Worm (Caenorhabditis elegans): ENCODE data around the gene unc-50.

The unc-50 gene

DNA sequence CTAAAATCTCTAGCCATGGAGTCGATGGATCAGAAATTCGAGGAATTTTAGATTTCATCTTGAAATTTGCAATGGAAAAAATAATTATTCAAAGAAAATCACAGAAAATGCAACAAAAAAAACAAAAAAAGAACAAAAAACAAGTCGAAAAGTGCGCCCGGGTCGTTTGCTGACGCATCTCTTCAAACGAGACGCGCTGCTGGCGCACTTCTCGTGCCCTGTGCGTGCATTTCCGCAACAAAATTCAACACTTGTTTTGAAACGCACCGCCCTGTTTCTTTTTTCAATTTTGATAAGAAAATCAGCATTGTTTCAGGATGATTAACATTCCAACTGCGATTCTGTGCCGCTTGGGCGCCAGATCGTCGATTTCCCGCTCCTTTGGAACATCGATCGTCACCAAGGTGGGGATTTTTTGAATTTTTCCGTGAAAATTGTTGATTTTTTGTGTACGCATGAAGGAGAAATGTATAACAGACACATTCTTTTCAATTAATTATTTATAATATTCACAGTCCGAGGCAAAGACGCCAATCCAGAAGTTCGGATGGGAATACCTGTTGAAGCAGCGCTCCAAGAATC lies 16.1 kb upstream of the unc-50 start, which contains the start of the genes jmjd-4 and mev-1 (continued):
- TF ChIP-seq jun-1 (tag; optimal IDR thresholded peaks at IDR 0.05): peak; percentile 84
- peak; percentile 84 for TF ChIP-seq elt-2 (tag; optimal IDR thresholded peaks at IDR 0.05)
- no peak for TF ChIP-seq hlh-4 (tag; optimal IDR thresholded peaks at IDR 0.05)
- TF ChIP-seq tlp-1 (tag; optimal IDR thresholded peaks at IDR 0.05): no peak
- TF ChIP-seq blmp-1 (tag; optimal IDR thresholded peaks at IDR 0.05): peak; percentile 50
- peak; percentile 76 for TF ChIP-seq F16B12.6 (tag; optimal IDR thresholded peaks at IDR 0.05)
- TF ChIP-seq ceh-8 (GFP tag; optimal IDR thresholded peaks at IDR 0.05): peak; percentile 84
- peak; percentile 51 for TF ChIP-seq aly-2 (tag; optimal IDR thresholded peaks at IDR 0.05)
- no peak for TF ChIP-seq unc-30 (tag; optimal IDR thresholded peaks at IDR 0.05)
- TF ChIP-seq aha-1 (tag; optimal IDR thresholded peaks at IDR 0.05): peak; percentile 81
- TF ChIP-seq nhr-28 (tag; optimal IDR thresholded peaks at IDR 0.05): no peak
- TF ChIP-seq unc-86 (tag; optimal IDR thresholded peaks at IDR 0.05): peak; percentile 87
- peak; percentile 91 for TF ChIP-seq nhr-90 (tag; optimal IDR thresholded peaks at IDR 0.05; ENCODE audit: poor library complexity)
- peak; percentile 80 for TF ChIP-seq zip-4 (GFP tag; optimal IDR thresholded peaks at IDR 0.05)
- TF ChIP-seq ceh-88 (GFP tag; IDR thresholded peaks at IDR 0.05): peak; percentile 45; the same call in 1 of the 2 replicates
- TF ChIP-seq egl-27 (tag; optimal IDR thresholded peaks at IDR 0.05): no peak
- TF ChIP-seq nhr-84 (tag; optimal IDR thresholded peaks at IDR 0.05): no peak
- peak; percentile 29 for TF ChIP-seq unc-130 (tag; optimal IDR thresholded peaks at IDR 0.05)
- peak; percentile 58 for TF ChIP-seq nhr-11 (tag; optimal IDR thresholded peaks at IDR 0.05)
- TF ChIP-seq elt-3 (tag; optimal IDR thresholded peaks at IDR 0.05): peak in 2 of 6 experiments; percentile 73 to 76
- peak; percentile 81 to 92 (median 91) for TF ChIP-seq ceh-82 (tag; optimal IDR thresholded peaks at IDR 0.05)
- TF ChIP-seq xbp-1 (tag; optimal IDR thresholded peaks at IDR 0.05): peak; percentile 86
- no peak for TF ChIP-seq ceh-63 (GFP tag; optimal IDR thresholded peaks at IDR 0.05)
- TF ChIP-seq grh-1 (GFP tag; IDR thresholded peaks at IDR 0.05): peak; percentile 90
- TF ChIP-seq fkh-10 (GFP tag; optimal IDR thresholded peaks at IDR 0.05): peak; percentile 10
- TF ChIP-seq nhr-20 (tag; optimal IDR thresholded peaks at IDR 0.05): peak; percentile 88
- TF ChIP-seq pqm-1 (tag; optimal IDR thresholded peaks at IDR 0.05): peak; percentile 30
- no peak for TF ChIP-seq hpl-2 (GFP tag; optimal IDR thresholded peaks at IDR 0.05)
- TF ChIP-seq lin-35 (GFP tag; optimal IDR thresholded peaks at IDR 0.05): peak; percentile 86 to 92
- TF ChIP-seq mab-9 (GFP tag; IDR thresholded peaks at IDR 0.05): peak; percentile 81
- TF ChIP-seq fkh-4 (tag; optimal IDR thresholded peaks at IDR 0.05; ENCODE audit: borderline replicate concordance): peak; percentile 48
- TF ChIP-seq mep-1 (tag; optimal IDR thresholded peaks at IDR 0.05): peak; percentile 95
- TF ChIP-seq lin-13 (GFP tag; optimal IDR thresholded peaks at IDR 0.05): peak; percentile 79
- peak; percentile 72 for TF ChIP-seq C16A3.4 (tag; optimal IDR thresholded peaks at IDR 0.05)
- no peak for TF ChIP-seq C34B4.2 (tag; optimal IDR thresholded peaks at IDR 0.05)
- TF ChIP-seq nhr-77 (tag; optimal IDR thresholded peaks at IDR 0.05): peak; percentile 48
- no peak for TF ChIP-seq ets-5 (GFP tag; IDR thresholded peaks at IDR 0.05)
- no peak for TF ChIP-seq zag-1 (tag; optimal IDR thresholded peaks at IDR 0.05)
- TF ChIP-seq pag-3 (tag; optimal IDR thresholded peaks at IDR 0.05; ENCODE audit: borderline replicate concordance, insufficient read depth): no peak
- TF ChIP-seq nhr-12 (tag; optimal IDR thresholded peaks at IDR 0.05): no peak
- peak; percentile 96 for TF ChIP-seq rnt-1 (tag; optimal IDR thresholded peaks at IDR 0.05)
- TF ChIP-seq irx-1 (tag; optimal IDR thresholded peaks at IDR 0.05): peak; percentile 89
- peak; percentile 89 for TF ChIP-seq lin-39 (tag; optimal IDR thresholded peaks at IDR 0.05)
- no peak for TF ChIP-seq vab-15 (tag; optimal IDR thresholded peaks at IDR 0.05)
- TF ChIP-seq fkh-8 (tag; optimal IDR thresholded peaks at IDR 0.05): peak; percentile 78
- peak; percentile 87 for TF ChIP-seq lin-14 (GFP tag; optimal IDR thresholded peaks at IDR 0.05)
- TF ChIP-seq ces-1 (GFP tag; optimal IDR thresholded peaks at IDR 0.05): no peak
- TF ChIP-seq ztf-11 (tag; optimal IDR thresholded peaks at IDR 0.05): peak in 1 of 2 experiments; percentile 69
- peak; percentile 85 for TF ChIP-seq tbx-2 (tag; optimal IDR thresholded peaks at IDR 0.05)
- peak; percentile 98 for TF ChIP-seq nhr-85 (tag)
- peak; percentile 93 for TF ChIP-seq nhr-71 (tag; optimal IDR thresholded peaks at IDR 0.05)
- peak; percentile 81 for TF ChIP-seq sup-37 (GFP tag; optimal IDR thresholded peaks at IDR 0.05)

Measured in whole organism, L1 larva.